Fruit fly (Drosophila melanogaster): ENCODE measurements around the gene CG8042.

The CG8042 gene

DNA sequence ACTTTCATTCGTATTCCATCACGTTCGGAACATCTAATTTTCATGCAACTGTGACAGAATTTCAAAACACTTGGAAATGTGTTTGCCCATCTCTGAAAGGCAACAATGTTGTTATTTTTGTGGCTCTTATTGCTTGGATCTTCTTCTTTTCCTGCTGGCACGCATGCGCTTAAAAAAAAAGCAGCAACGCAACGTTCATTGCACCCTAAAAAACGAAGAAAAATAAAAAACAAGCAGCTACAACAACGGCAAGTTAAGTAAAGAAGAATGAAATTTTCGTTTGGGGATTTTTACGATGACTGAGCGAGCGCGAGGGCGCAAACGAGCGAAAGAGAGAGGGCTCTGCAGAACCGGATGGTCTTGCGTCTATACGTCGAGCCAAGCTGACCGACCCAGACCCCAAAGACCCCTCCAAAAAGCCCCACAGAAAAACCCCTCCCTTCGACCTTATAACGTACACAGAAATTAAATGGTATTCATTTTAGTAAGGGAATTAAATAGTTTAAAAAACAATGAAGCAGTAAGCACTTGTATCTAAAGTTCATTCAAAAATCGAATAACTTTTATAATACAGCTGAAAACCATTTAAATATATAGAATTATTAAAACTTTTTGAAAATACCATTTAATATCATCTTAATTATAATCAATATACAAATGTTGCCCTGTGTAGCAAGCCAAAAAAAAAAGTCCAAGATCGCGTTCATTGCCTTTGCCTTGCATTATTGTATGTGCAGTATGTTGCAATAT lies 19.0 kb upstream of the CG8042 start (continued):
- TF ChIP-seq Blimp-1 (GFP tag; optimal IDR thresholded peaks at IDR 0.05), result peak; percentile 22
- no peak for TF ChIP-seq CG32006 (GFP tag; optimal IDR thresholded peaks at IDR 0.05)
- no peak for TF ChIP-seq CG31627 (GFP tag; optimal IDR thresholded peaks at IDR 0.05)
- peak; percentile 40 for TF ChIP-seq CG11902 (GFP tag; optimal IDR thresholded peaks at IDR 0.05)
- TF ChIP-seq CG3032 (tag; optimal IDR thresholded peaks at IDR 0.05), result peak; percentile 50
- TF ChIP-seq CG7368 (GFP tag; optimal IDR thresholded peaks at IDR 0.05), result peak; percentile 26
- no peak for TF ChIP-seq svp (GFP tag)
- TF ChIP-seq net (GFP tag; optimal IDR thresholded peaks at IDR 0.05), result peak; percentile 19
- peak; percentile 61 for TF ChIP-seq Ets96B (tag; optimal IDR thresholded peaks at IDR 0.05)
- no peak for TF ChIP-seq Sox15 (GFP tag; optimal IDR thresholded peaks at IDR 0.05)
- no peak for TF ChIP-seq CG15336 (GFP tag; IDR thresholded peaks at IDR 0.05)
- TF ChIP-seq CG1621 (tag; optimal IDR thresholded peaks at IDR 0.05), result peak; percentile 88

- TF ChIP-seq dsx (GFP tag; optimal IDR thresholded peaks at IDR 0.05; ENCODE audit: poor library complexity, severe bottlenecking) (peak; percentile 13), CG6163 (GFP tag; IDR thresholded peaks at IDR 0.05) (peak; percentile 30; the same call in 1 of the 3 replicates), svp (GFP tag) (peak; percentile 26), Sox15 (GFP tag; optimal IDR thresholded peaks at IDR 0.05) (no peak), ss (GFP tag; optimal IDR thresholded peaks at IDR 0.05) (no peak)
Measured at dm6 chr3L:7992854-7993253, 18.1 kb upstream of the CG8042 start.

dm6 chr3L:7990256-7990655 lies 15.5 kb upstream of the CG8042 start:
- TF ChIP-seq Smox (GFP tag; optimal IDR thresholded peaks at IDR 0.05) (no peak), CG6276 (GFP tag; optimal IDR thresholded peaks at IDR 0.05) (peak; percentile 7), CG31627 (GFP tag; optimal IDR thresholded peaks at IDR 0.05) (no peak), Gug (GFP tag; IDR thresholded peaks at IDR 0.05) (no peak), CG6163 (GFP tag; IDR thresholded peaks at IDR 0.05) (0 out of 3 replicates have a peak, but pooled peaks have one; percentile 11), CG15336 (GFP tag; IDR thresholded peaks at IDR 0.05) (0 out of 2 replicates have a peak, but pooled peaks have one; percentile 46), Hr4 (GFP tag; optimal IDR thresholded peaks at IDR 0.05) (peak; percentile 44), CG8119 (GFP tag; IDR thresholded peaks at IDR 0.05) (peak; percentile 70), CG32006 (GFP tag; optimal IDR thresholded peaks at IDR 0.05) (peak; percentile 58), CG3919 (GFP tag; optimal IDR thresholded peaks at IDR 0.05) (peak; percentile 6), esn (GFP tag; optimal IDR thresholded peaks at IDR 0.05) (peak; percentile 4), pdm3 (GFP tag; optimal IDR thresholded peaks at IDR 0.05) (peak; percentile 19), Eip78C (GFP tag) (peak; percentile 59)

DNA sequence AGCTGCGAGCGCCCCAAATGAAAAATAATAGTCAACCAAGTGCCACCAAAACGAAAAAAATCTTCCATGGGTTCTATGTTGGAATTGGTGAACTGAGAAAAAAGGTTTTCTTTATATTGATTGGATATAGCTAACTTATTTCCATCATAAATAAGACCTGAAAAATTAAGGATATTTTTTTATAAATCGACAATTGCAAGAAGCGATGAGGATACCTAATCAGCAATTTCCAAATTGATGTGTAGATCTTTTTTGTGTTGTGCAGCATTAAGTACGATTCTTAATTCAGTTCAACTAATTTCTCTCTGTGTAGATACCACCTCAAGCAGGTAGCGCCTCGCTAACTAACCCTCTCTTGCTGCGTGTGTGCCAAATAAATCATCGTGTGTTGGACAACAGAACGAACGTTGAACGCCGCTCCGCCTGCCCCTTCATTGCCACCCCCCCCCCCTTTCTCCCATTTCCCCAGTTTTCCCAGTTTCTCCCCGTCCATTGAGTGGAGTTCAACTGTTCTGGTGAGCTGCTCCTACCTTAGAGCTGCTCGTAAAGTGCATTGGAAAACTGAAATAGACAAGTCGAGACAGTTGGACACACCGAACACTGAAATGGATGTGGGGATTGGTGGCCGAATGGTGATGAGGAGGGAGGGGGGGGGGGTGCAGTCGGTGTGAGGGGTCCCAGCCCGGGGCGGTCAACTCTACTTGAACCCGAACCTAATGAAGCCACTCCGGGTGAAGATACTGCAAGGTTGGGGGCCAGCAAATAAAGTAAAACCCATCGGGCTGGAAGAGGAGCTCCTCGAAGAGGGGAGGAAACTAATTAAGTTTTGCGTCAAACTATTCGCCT lies 14.3 kb upstream of the CG8042 start:
- TF ChIP-seq CG4318 (GFP tag; optimal IDR thresholded peaks at IDR 0.05), result peak; percentile 22
- TF ChIP-seq eg (GFP tag; IDR thresholded peaks at IDR 0.05), result 0 out of 3 replicates have a peak, but pooled peaks have one; percentile 26
- peak; percentile 61 for TF ChIP-seq Eip75B (GFP tag; optimal IDR thresholded peaks at IDR 0.05)
- peak; percentile 20 for TF ChIP-seq fd59A (GFP tag; optimal IDR thresholded peaks at IDR 0.05)
- peak; percentile 20 for TF ChIP-seq lz (GFP tag; optimal IDR thresholded peaks at IDR 0.05)
- TF ChIP-seq CG11902 (GFP tag; optimal IDR thresholded peaks at IDR 0.05), result no peak
- no peak for TF ChIP-seq Blimp-1 (GFP tag; optimal IDR thresholded peaks at IDR 0.05)
- peak; percentile 50 for TF ChIP-seq pdm3 (GFP tag; optimal IDR thresholded peaks at IDR 0.05)
- peak; percentile 57 for TF ChIP-seq Hr4 (GFP tag; optimal IDR thresholded peaks at IDR 0.05)
- TF ChIP-seq ss (GFP tag; optimal IDR thresholded peaks at IDR 0.05), result peak; percentile 18 to 31
- TF ChIP-seq CG11762 (GFP tag; optimal IDR thresholded peaks at IDR 0.05; ENCODE audit: insufficient read depth), result peak; percentile 54
- peak in 1 of 2 experiments; percentile 55 for TF ChIP-seq salr (GFP tag; optimal IDR thresholded peaks at IDR 0.05)
- TF ChIP-seq CG10669 (GFP tag; optimal IDR thresholded peaks at IDR 0.05), result peak; percentile 44
- peak; percentile 26 for TF ChIP-seq fkh (GFP tag; optimal IDR thresholded peaks at IDR 0.05)
- peak; percentile 43 for TF ChIP-seq esn (GFP tag; optimal IDR thresholded peaks at IDR 0.05)
- TF ChIP-seq CG7368 (GFP tag; optimal IDR thresholded peaks at IDR 0.05), result peak; percentile 29
- no peak for TF ChIP-seq fd85E (GFP tag; optimal IDR thresholded peaks at IDR 0.05)
- peak; percentile 56 for TF ChIP-seq OdsH (GFP tag; optimal IDR thresholded peaks at IDR 0.05)
- TF ChIP-seq CG3919 (GFP tag; optimal IDR thresholded peaks at IDR 0.05), result peak; percentile 72
- TF ChIP-seq CG1621 (tag; optimal IDR thresholded peaks at IDR 0.05), result no peak
- peak; percentile 1 for TF ChIP-seq CG6854 (GFP tag; optimal IDR thresholded peaks at IDR 0.05)
- TF ChIP-seq net (GFP tag; optimal IDR thresholded peaks at IDR 0.05), result peak; percentile 37
- TF ChIP-seq CG6276 (GFP tag; optimal IDR thresholded peaks at IDR 0.05), result peak; percentile 44
- peak; percentile 50 for TF ChIP-seq Sox14 (GFP tag; optimal IDR thresholded peaks at IDR 0.05)
- TF ChIP-seq CG32006 (GFP tag; optimal IDR thresholded peaks at IDR 0.05), result peak; percentile 76
- peak; percentile 82 for TF ChIP-seq CG3032 (tag; optimal IDR thresholded peaks at IDR 0.05)
- TF ChIP-seq CG6808 (GFP tag; optimal IDR thresholded peaks at IDR 0.05), result peak; percentile 67
- no peak for TF ChIP-seq Ets21C (GFP tag; optimal IDR thresholded peaks at IDR 0.05)

All from whole organism, prepupa.